Fruit fly (Drosophila melanogaster) Kc167 (cell line): Measurements from ENCODE around the gene OdsH.

ENCODE experiments used
- Myc ChIP-seq: fragments of >200 bp; optimal IDR thresholded peaks from 2 replicates; lab custom pipeline; 2017; ENCODE audit warnings: missing external identifiers
- Sin3A ChIP-seq: fragments of >200 bp; optimal IDR thresholded peaks from 2 replicates; lab custom pipeline; 2018; ENCODE audit warnings: missing external identifiers
- h ChIP-seq: fragments of >200 bp; optimal IDR thresholded peaks from 3 replicates; lab custom pipeline; 2018; ENCODE audit warnings: missing external identifiers
- insv ChIP-seq: fragments of >200 bp; optimal IDR thresholded peaks from 3 replicates; lab custom pipeline; 2018; ENCODE audit warnings: missing external identifiers
- ttk ChIP-seq: sonication (Bioruptor generic); optimal IDR thresholded peaks from 2 replicates; lab custom pipeline; 2017; ENCODE audit warnings: missing external identifiers

DNA sequence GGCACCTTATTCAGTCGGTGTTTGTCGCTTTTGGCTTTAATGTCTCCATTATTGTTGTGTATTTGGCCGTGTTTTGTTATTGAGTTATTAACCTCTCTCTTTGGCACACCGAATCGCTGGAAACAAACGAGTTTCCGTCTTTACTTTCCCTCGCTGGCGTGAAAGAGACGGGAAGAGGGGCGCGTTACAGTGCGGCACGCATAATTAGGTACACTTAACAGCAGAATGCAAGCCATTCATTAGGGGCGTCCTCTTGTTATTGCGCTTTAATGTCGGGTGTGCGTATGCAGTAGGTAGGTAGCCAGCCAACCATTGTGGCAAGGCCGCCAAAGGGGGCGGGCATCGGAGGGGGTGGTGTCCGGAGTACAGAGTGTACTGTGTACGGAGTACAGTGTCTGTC, 16.3 kb upstream of the OdsH start:
- TF ChIP-seq ttk (lab: Kevin White, UChicago) (no peak), insv (lab: Kevin White, UChicago) (no peak), Myc (no peak), Sin3A (lab: Kevin White, UChicago) (no peak), h (lab: Kevin White, UChicago) (no peak)
